Worm (Caenorhabditis elegans): ENCODE measurements around the gene K03H1.9.

The K03H1.9 gene

ce11 chrIII:9927378-9927777 lies 13.9 kb downstream of the K03H1.9 start, which contains the start of gene ttr-2:
Gene ttr-2, plus strand, starts transcription at chrIII:9927769.
- TF ChIP-seq nhr-80 (tag; optimal IDR thresholded peaks at IDR 0.05) (no peak), rpc-1 (optimal IDR thresholded peaks at IDR 0.05) (no peak), rpc-1 (tag; optimal IDR thresholded peaks at IDR 0.05) (no peak), rcor-1 (GFP tag; IDR thresholded peaks at IDR 0.05) (no peak), nhr-179 (tag; optimal IDR thresholded peaks at IDR 0.05) (no peak), hlh-12 (tag; optimal IDR thresholded peaks at IDR 0.05) (no peak), madf-6 (GFP tag; IDR thresholded peaks at IDR 0.05) (no peak), F39B2.1 (GFP tag; IDR thresholded peaks at IDR 0.05) (no peak), ets-4 (GFP tag; optimal IDR thresholded peaks at IDR 0.05) (no peak), F52B5.7 (tag; optimal IDR thresholded peaks at IDR 0.05) (no peak), die-1 (tag; optimal IDR thresholded peaks at IDR 0.05) (no peak), lsy-27 (tag; optimal IDR thresholded peaks at IDR 0.05; ENCODE audit: borderline replicate concordance, insufficient read depth) (no peak), lin-26 (GFP tag; IDR thresholded peaks at IDR 0.05) (no peak)

- TF ChIP-seq ceh-27 (GFP tag; optimal IDR thresholded peaks at IDR 0.05), result no peak
- no peak for TF ChIP-seq pbrm-1 (GFP tag; IDR thresholded peaks at IDR 0.05)
- no peak for TF ChIP-seq nfya-2 (GFP tag; IDR thresholded peaks at IDR 0.05)
- TF ChIP-seq bed-1 (GFP tag; IDR thresholded peaks at IDR 0.05), result no peak
- TF ChIP-seq hrde-1 (tag; optimal IDR thresholded peaks at IDR 0.05; ENCODE audit: borderline replicate concordance), result no peak
- no peak for TF ChIP-seq attf-3 (GFP tag; conservative IDR thresholded peaks at IDR 0.05)
- no peak for TF ChIP-seq rpc-1 (optimal IDR thresholded peaks at IDR 0.05)
- no peak for TF ChIP-seq rpc-1 (tag; optimal IDR thresholded peaks at IDR 0.05)
- TF ChIP-seq T26A5.8 (tag; optimal IDR thresholded peaks at IDR 0.05), result no peak
- TF ChIP-seq B0261.1 (tag; optimal IDR thresholded peaks at IDR 0.05), result no peak
- no peak for TF ChIP-seq efl-1 (GFP tag; optimal IDR thresholded peaks at IDR 0.05)
- no peak for TF ChIP-seq hlh-12 (tag; optimal IDR thresholded peaks at IDR 0.05)
- TF ChIP-seq chd-7 (tag; optimal IDR thresholded peaks at IDR 0.05), result no peak
- TF ChIP-seq nhr-90 (tag; optimal IDR thresholded peaks at IDR 0.05), result no peak
- TF ChIP-seq lir-1 (GFP tag; conservative IDR thresholded peaks at IDR 0.05), result no peak
- no peak for TF ChIP-seq F49E8.2 (tag; optimal IDR thresholded peaks at IDR 0.05; ENCODE audit: insufficient read depth)
Measured at ce11 chrIII:9926650-9927049, 14.6 kb downstream of the K03H1.9 start, which contains the start of gene ttr-3. Gene ttr-3, minus strand, starts transcription at chrIII:9926750.

- no peak for TF ChIP-seq B0035.1 (tag; optimal IDR thresholded peaks at IDR 0.05)
- no peak for TF ChIP-seq repo-1 (tag; optimal IDR thresholded peaks at IDR 0.05)
- no peak for TF ChIP-seq C06A6.2 (GFP tag; conservative IDR thresholded peaks at IDR 0.05)
- TF ChIP-seq bed-2 (GFP tag; IDR thresholded peaks at IDR 0.05), result no peak
- TF ChIP-seq B0261.1 (tag; optimal IDR thresholded peaks at IDR 0.05), result no peak
- TF ChIP-seq egl-18 (GFP tag; IDR thresholded peaks at IDR 0.05), result no peak
- TF ChIP-seq tbx-9 (tag; optimal IDR thresholded peaks at IDR 0.05; ENCODE audit: borderline replicate concordance), result no peak
- no peak for TF ChIP-seq K11D2.4 (GFP tag; IDR thresholded peaks at IDR 0.05)
- TF ChIP-seq snpc-1.1 (tag; optimal IDR thresholded peaks at IDR 0.05; ENCODE audit: insufficient read depth), result no peak
- TF ChIP-seq ztf-3 (GFP tag; optimal IDR thresholded peaks at IDR 0.05), result no peak
- no peak for TF ChIP-seq F33H1.4 (GFP tag; IDR thresholded peaks at IDR 0.05)
- TF ChIP-seq let-607 (tag; optimal IDR thresholded peaks at IDR 0.05), result no peak
- TF ChIP-seq lin-40 (tag; optimal IDR thresholded peaks at IDR 0.05), result no peak
- no peak for TF ChIP-seq fkh-3 (tag; optimal IDR thresholded peaks at IDR 0.05)
- no peak for TF ChIP-seq lsl-1 (GFP tag; optimal IDR thresholded peaks at IDR 0.05)
Measured at ce11 chrIII:9922874-9923273, 18.4 kb downstream of the K03H1.9 start, which contains the start of gene cbp-2. Gene cbp-2, plus strand, starts transcription at chrIII:9923174.

All from whole organism, young adult.